Worm (Caenorhabditis elegans): ENCODE measurements around the gene Y37A1B.4.

Y37A1B.4 gene

ce11 chrIV:14072011-14072649 is 11.6 kb upstream of the Y37A1B.4 start:
- no peak for TF ChIP-seq elt-3 (tag; optimal IDR thresholded peaks at IDR 0.05)
- TF ChIP-seq hmg-11 (tag; optimal IDR thresholded peaks at IDR 0.05) = no peak
- TF ChIP-seq unc-62 (GFP tag; optimal IDR thresholded peaks at IDR 0.05) = no peak
- no peak for TF ChIP-seq nhr-25 (tag; optimal IDR thresholded peaks at IDR 0.05)
- no peak for TF ChIP-seq zag-1 (tag; optimal IDR thresholded peaks at IDR 0.05)
- no peak for TF ChIP-seq jun-1 (tag; optimal IDR thresholded peaks at IDR 0.05)
- peak; percentile 90 for TF ChIP-seq ama-1 (optimal IDR thresholded peaks at IDR 0.05)
- TF ChIP-seq lsy-12 (tag; optimal IDR thresholded peaks at IDR 0.05) = no peak
- peak; percentile 1 for TF ChIP-seq elt-2 (tag; optimal IDR thresholded peaks at IDR 0.05)
- no peak for TF ChIP-seq ceh-28 (tag; optimal IDR thresholded peaks at IDR 0.05)
- TF ChIP-seq nhr-67 (tag; optimal IDR thresholded peaks at IDR 0.05) = no peak
- TF ChIP-seq egl-5 (tag; optimal IDR thresholded peaks at IDR 0.05) = no peak
- TF ChIP-seq ceh-9 (tag; optimal IDR thresholded peaks at IDR 0.05) = no peak
- no peak for TF ChIP-seq mml-1 (tag; optimal IDR thresholded peaks at IDR 0.05)
- no peak for TF ChIP-seq nhr-23 (tag; optimal IDR thresholded peaks at IDR 0.05)

- TF ChIP-seq nhr-43 (tag; optimal IDR thresholded peaks at IDR 0.05; ENCODE audit: poor library complexity, severe bottlenecking) (peak; percentile 18), ZK546.5 (tag; optimal IDR thresholded peaks at IDR 0.05) (no peak), nfya-1 (tag; optimal IDR thresholded peaks at IDR 0.05; ENCODE audit: insufficient read depth) (no peak)
Observed at ce11 chrIV:14071466-14071865, 11.0 kb upstream of the Y37A1B.4 start, which contains the start of gene ccar-1. Gene ccar-1 (plus strand): TSS chrIV:14071548.

DNA sequence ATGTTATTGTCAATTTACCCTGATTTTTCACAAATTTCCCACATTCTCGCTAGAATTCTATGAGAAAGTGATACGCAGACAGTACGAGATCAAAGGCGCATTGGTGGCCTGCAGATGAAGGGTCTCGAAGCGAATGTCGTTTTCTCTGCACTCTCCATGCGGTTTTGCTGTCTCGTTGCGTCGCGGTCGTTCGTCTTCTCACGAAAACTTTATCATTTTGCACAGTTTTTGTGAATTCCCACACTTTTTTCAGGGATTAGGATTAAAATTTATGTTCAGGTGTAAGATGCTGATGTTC is 10.4 kb upstream of the Y37A1B.4 start:
- TF ChIP-seq nfya-1 (tag; optimal IDR thresholded peaks at IDR 0.05; ENCODE audit: insufficient read depth) (peak; percentile 92), ceh-28 (tag; optimal IDR thresholded peaks at IDR 0.05) (peak; percentile 49), mdl-1 (tag; optimal IDR thresholded peaks at IDR 0.05) (no peak), elt-1 (tag; optimal IDR thresholded peaks at IDR 0.05) (peak; percentile 8), zag-1 (tag; optimal IDR thresholded peaks at IDR 0.05) (no peak), snpc-4 (tag; optimal IDR thresholded peaks at IDR 0.05) (peak; percentile 88), egl-5 (tag; optimal IDR thresholded peaks at IDR 0.05) (peak; percentile 62), fos-1 (tag; optimal IDR thresholded peaks at IDR 0.05) (no peak), nhr-76 (tag; optimal IDR thresholded peaks at IDR 0.05) (no peak), sea-2 (GFP tag; optimal IDR thresholded peaks at IDR 0.05) (no peak), fkh-10 (GFP tag; optimal IDR thresholded peaks at IDR 0.05) (no peak), nhr-28 (tag; optimal IDR thresholded peaks at IDR 0.05) (no peak), egl-27 (tag; optimal IDR thresholded peaks at IDR 0.05) (no peak), skn-1 (tag; optimal IDR thresholded peaks at IDR 0.05) (peak; percentile 78), mml-1 (tag; optimal IDR thresholded peaks at IDR 0.05) (no peak), ceh-82 (tag; optimal IDR thresholded peaks at IDR 0.05) (no peak), R02D3.7 (tag; optimal IDR thresholded peaks at IDR 0.05) (peak; percentile 77), nhr-77 (tag; optimal IDR thresholded peaks at IDR 0.05) (no peak), fkh-2 (tag; optimal IDR thresholded peaks at IDR 0.05) (no peak), eor-1 (tag; optimal IDR thresholded peaks at IDR 0.05) (no peak), hmg-11 (tag; optimal IDR thresholded peaks at IDR 0.05) (peak; percentile 66), unc-62 (GFP tag; optimal IDR thresholded peaks at IDR 0.05) (no peak), pha-4 (tag; optimal IDR thresholded peaks at IDR 0.05) (peak; percentile 95), lin-15B (tag; optimal IDR thresholded peaks at IDR 0.05) (peak; percentile 96), tbx-2 (tag; optimal IDR thresholded peaks at IDR 0.05) (peak; percentile 8), nhr-43 (tag; optimal IDR thresholded peaks at IDR 0.05; ENCODE audit: poor library complexity, severe bottlenecking) (peak; percentile 78), elt-3 (tag; optimal IDR thresholded peaks at IDR 0.05) (peak in 1 of 3 experiments; percentile 76), elt-2 (tag; optimal IDR thresholded peaks at IDR 0.05) (peak; percentile 57), lin-39 (tag; optimal IDR thresholded peaks at IDR 0.05) (peak; percentile 78), nhr-25 (tag; optimal IDR thresholded peaks at IDR 0.05) (peak; percentile 73), ztf-4 (tag; optimal IDR thresholded peaks at IDR 0.05) (no peak), ceh-9 (tag; optimal IDR thresholded peaks at IDR 0.05) (no peak), daf-12 (tag; optimal IDR thresholded peaks at IDR 0.05) (no peak), unc-39 (tag; optimal IDR thresholded peaks at IDR 0.05) (no peak), nhr-12 (tag; optimal IDR thresholded peaks at IDR 0.05) (no peak), nhr-67 (tag; optimal IDR thresholded peaks at IDR 0.05) (no peak), nhr-237 (tag; optimal IDR thresholded peaks at IDR 0.05) (no peak), ceh-16 (tag; optimal IDR thresholded peaks at IDR 0.05) (no peak), lsy-12 (tag; optimal IDR thresholded peaks at IDR 0.05) (peak; percentile 60), nhr-11 (tag; optimal IDR thresholded peaks at IDR 0.05) (no peak), ZK546.5 (tag; optimal IDR thresholded peaks at IDR 0.05) (no peak), jun-1 (tag; optimal IDR thresholded peaks at IDR 0.05) (peak; percentile 49), pqm-1 (tag; optimal IDR thresholded peaks at IDR 0.05) (no peak), ama-1 (optimal IDR thresholded peaks at IDR 0.05) (peak; percentile 81), aly-2 (tag; optimal IDR thresholded peaks at IDR 0.05) (no peak), ztf-11 (tag; optimal IDR thresholded peaks at IDR 0.05) (no peak), nhr-23 (tag; optimal IDR thresholded peaks at IDR 0.05) (peak; percentile 48)

Data from whole organism, L3 larva.